Worm (Caenorhabditis elegans) whole organism, L2 larva: ENCODE measurements around the gene ttr-14.
A peak's percentile ranks its signal among the peaks of the same experiment; 100 is the strongest.

ENCODE experiments used
- C34F6.9 ChIP-seq: fragments of 150-350 bp; optimal IDR thresholded peaks from 2 replicates; lab custom pipeline; 2014; ENCODE audit warnings: missing biosample characterization, missing genetic modification characterization
- F13H6.1 ChIP-seq: sonication (generic microtip); optimal IDR thresholded peaks from 2 replicates; lab custom pipeline; 2016; ENCODE audit warnings: missing genetic modification characterization, missing compliant biosample characterization
- R02D3.7 ChIP-seq: fragments of 150-350 bp; optimal IDR thresholded peaks from 2 replicates; lab custom pipeline; 2014; ENCODE audit warnings: missing biosample characterization, missing genetic modification characterization
- Y55F3AM.14 ChIP-seq: fragments of 200-800 bp; sonication (Bioruptor generic); optimal IDR thresholded peaks from 2 replicates; lab custom pipeline; 2018; ENCODE audit warnings: mild to moderate bottlenecking, missing genetic modification characterization, missing compliant biosample characterization
- alr-1 ChIP-seq: fragments of 150-350 bp; optimal IDR thresholded peaks from 2 replicates; lab custom pipeline; 2014; ENCODE audit warnings: missing biosample characterization, missing genetic modification characterization
- aly-2 ChIP-seq: fragments of 150-350 bp; optimal IDR thresholded peaks from 2 replicates; lab custom pipeline; 2014; ENCODE audit warnings: missing biosample characterization, missing genetic modification characterization
- ama-1 ChIP-seq: fragments of 150-350 bp; optimal IDR thresholded peaks from 2 replicates; lab custom pipeline; 2018; ENCODE audit warnings: inconsistent platforms
- ceh-16 ChIP-seq: fragments of 150-350 bp; optimal IDR thresholded peaks from 2 replicates; lab custom pipeline; 2014; ENCODE audit warnings: missing biosample characterization, missing genetic modification characterization
- ceh-82 ChIP-seq: fragments of 150-350 bp; optimal IDR thresholded peaks from 2 replicates; lab custom pipeline; 2014; ENCODE audit warnings: missing biosample characterization, missing genetic modification characterization
- crh-2 ChIP-seq: sonication (generic microtip); optimal IDR thresholded peaks from 2 replicates; lab custom pipeline; 2017; ENCODE audit warnings: missing biosample characterization, missing genetic modification characterization
- dmd-4 ChIP-seq: sonication (generic microtip); optimal IDR thresholded peaks from 2 replicates; lab custom pipeline; 2017; ENCODE audit warnings: missing biosample characterization, missing genetic modification characterization
- elt-1 ChIP-seq: fragments of 150-350 bp; optimal IDR thresholded peaks from 2 replicates; lab custom pipeline; 2014; ENCODE audit warnings: missing biosample characterization, missing genetic modification characterization
- elt-3 ChIP-seq: sonication (generic microtip); optimal IDR thresholded peaks from 2 replicates; lab custom pipeline; 2017; ENCODE audit warnings: missing biosample characterization, missing genetic modification characterization
- fos-1 ChIP-seq: fragments of 150-350 bp; optimal IDR thresholded peaks from 2 replicates; lab custom pipeline; 2014; ENCODE audit warnings: missing biosample characterization, missing genetic modification characterization
- gmeb-1 ChIP-seq: fragments of 150-350 bp; optimal IDR thresholded peaks from 2 replicates; lab custom pipeline; 2014; ENCODE audit warnings: missing biosample characterization, missing genetic modification characterization
- lin-11 ChIP-seq: fragments of 150-350 bp; sonication (generic microtip); optimal IDR thresholded peaks from 2 replicates; lab custom pipeline; 2014; ENCODE audit warnings: missing biosample characterization, missing genetic modification characterization, inconsistent platforms, mixed read lengths
- lin-13 ChIP-seq: fragments of 150-350 bp; optimal IDR thresholded peaks from 2 replicates; lab custom pipeline; 2014; ENCODE audit warnings: missing biosample characterization, missing genetic modification reagents, missing genetic modification characterization
- lin-39 ChIP-seq: fragments of 150-350 bp; optimal IDR thresholded peaks from 2 replicates; lab custom pipeline; 2014; ENCODE audit warnings: missing biosample characterization, missing genetic modification reagents, missing genetic modification characterization
- lsy-2 ChIP-seq, 2 experiments: fragments of 150-350 bp in 1 of 2; sonication (generic microtip) in 1 of 2; optimal IDR thresholded peaks; 2 replicates each; lab custom pipeline; 2014 to 2017; ENCODE audit warnings: missing biosample characterization in 2 of 2, missing genetic modification characterization in 2 of 2
- mab-5 ChIP-seq: fragments of 150-350 bp; optimal IDR thresholded peaks from 2 replicates; lab custom pipeline; 2014; ENCODE audit warnings: missing biosample characterization, missing genetic modification characterization
- mbf-1 ChIP-seq: sonication (generic microtip); optimal IDR thresholded peaks from 2 replicates; lab custom pipeline; 2017; ENCODE audit warnings: missing biosample characterization, missing genetic modification characterization
- mdl-1 ChIP-seq, 2 experiments: fragments of 150-350 bp in 1 of 2; sonication (generic microtip) in 1 of 2; optimal IDR thresholded peaks; 2 replicates each; lab custom pipeline; 2017; ENCODE audit warnings: missing biosample characterization in 2 of 2, missing genetic modification characterization in 2 of 2
- nhr-11 ChIP-seq: fragments of 150-350 bp; optimal IDR thresholded peaks from 2 replicates; lab custom pipeline; 2014; ENCODE audit warnings: missing biosample characterization, missing genetic modification characterization
- nhr-129 ChIP-seq: fragments of 150-350 bp; optimal IDR thresholded peaks from 2 replicates; lab custom pipeline; 2014; ENCODE audit warnings: missing biosample characterization, missing genetic modification characterization
- nhr-21 ChIP-seq: fragments of 150-350 bp; optimal IDR thresholded peaks from 2 replicates; lab custom pipeline; 2014; ENCODE audit warnings: missing biosample characterization, missing genetic modification characterization
- nhr-23 ChIP-seq: fragments of 150-350 bp; optimal IDR thresholded peaks from 2 replicates; lab custom pipeline; 2014; ENCODE audit warnings: missing biosample characterization, missing genetic modification reagents, missing genetic modification characterization
- nhr-237 ChIP-seq: fragments of 150-350 bp; optimal IDR thresholded peaks from 2 replicates; lab custom pipeline; 2014; ENCODE audit warnings: missing biosample characterization, missing genetic modification characterization
- nhr-25 ChIP-seq: fragments of 150-350 bp; sonication (generic microtip); optimal IDR thresholded peaks from 3 replicates; lab custom pipeline; 2014; ENCODE audit warnings: missing biosample characterization, missing genetic modification characterization
- nhr-6 ChIP-seq: fragments of 150-350 bp; optimal IDR thresholded peaks from 2 replicates; lab custom pipeline; 2014; ENCODE audit warnings: missing biosample characterization, missing genetic modification characterization
- nhr-77 ChIP-seq: fragments of 150-350 bp; optimal IDR thresholded peaks from 2 replicates; lab custom pipeline; 2014; ENCODE audit warnings: missing biosample characterization, missing genetic modification characterization
- peb-1 ChIP-seq: fragments of 150-350 bp; optimal IDR thresholded peaks from 2 replicates; lab custom pipeline; 2014; ENCODE audit warnings: missing biosample characterization, missing genetic modification characterization
- sem-4 ChIP-seq: fragments of 150-350 bp; optimal IDR thresholded peaks from 2 replicates; lab custom pipeline; 2014; ENCODE audit warnings: missing biosample characterization, missing genetic modification reagents, missing genetic modification characterization
- skn-1 ChIP-seq: sonication (generic microtip); optimal IDR thresholded peaks from 2 replicates; lab custom pipeline; 2017; ENCODE audit warnings: missing biosample characterization, missing genetic modification characterization
- sma-3 ChIP-seq: sonication (generic microtip); optimal IDR thresholded peaks from 2 replicates; lab custom pipeline; 2016; ENCODE audit warnings: missing genetic modification reagents, missing genetic modification characterization, missing compliant biosample characterization
- sma-9 ChIP-seq, 2 experiments: fragments of 150-350 bp in 1 of 2; sonication (generic microtip) in 1 of 2; optimal IDR thresholded peaks; 2 replicates each; lab custom pipeline; 2014 to 2016; ENCODE audit warnings: missing genetic modification characterization in 2 of 2, mild to moderate bottlenecking in 1 of 2, missing biosample characterization in 1 of 2, missing compliant biosample characterization in 1 of 2, missing genetic modification reagents in 1 of 2, moderate library complexity in 1 of 2
- snpc-4 ChIP-seq: fragments of 150-350 bp; optimal IDR thresholded peaks from 2 replicates; lab custom pipeline; 2014; ENCODE audit warnings: missing biosample characterization, missing genetic modification characterization
- unc-39 ChIP-seq: fragments of 150-350 bp; optimal IDR thresholded peaks from 2 replicates; lab custom pipeline; 2014; ENCODE audit warnings: missing biosample characterization, missing genetic modification characterization
- unc-55 ChIP-seq: fragments of 150-350 bp; sonication (generic microtip); optimal IDR thresholded peaks from 3 replicates; lab custom pipeline; 2014; ENCODE audit warnings: missing biosample characterization, missing genetic modification reagents, missing genetic modification characterization
- unc-62 ChIP-seq: fragments of 150-350 bp; optimal IDR thresholded peaks from 2 replicates; lab custom pipeline; 2014; ENCODE audit warnings: missing biosample characterization, missing genetic modification reagents, missing genetic modification characterization
- ztf-1 ChIP-seq: fragments of 200-800 bp; sonication (Bioruptor generic); conservative IDR thresholded peaks from 2 replicates; pipeline ENCODE4 v1.3.6; 2022; ENCODE audit warnings: missing genetic modification characterization, missing compliant biosample characterization
- ztf-11 ChIP-seq: sonication (generic microtip); optimal IDR thresholded peaks from 2 replicates; lab custom pipeline; 2017; ENCODE audit warnings: missing biosample characterization, missing genetic modification characterization
- ztf-4 ChIP-seq: fragments of 150-350 bp; optimal IDR thresholded peaks from 2 replicates; lab custom pipeline; 2014; ENCODE audit warnings: missing biosample characterization, missing genetic modification characterization

The ttr-14 gene

DNA sequence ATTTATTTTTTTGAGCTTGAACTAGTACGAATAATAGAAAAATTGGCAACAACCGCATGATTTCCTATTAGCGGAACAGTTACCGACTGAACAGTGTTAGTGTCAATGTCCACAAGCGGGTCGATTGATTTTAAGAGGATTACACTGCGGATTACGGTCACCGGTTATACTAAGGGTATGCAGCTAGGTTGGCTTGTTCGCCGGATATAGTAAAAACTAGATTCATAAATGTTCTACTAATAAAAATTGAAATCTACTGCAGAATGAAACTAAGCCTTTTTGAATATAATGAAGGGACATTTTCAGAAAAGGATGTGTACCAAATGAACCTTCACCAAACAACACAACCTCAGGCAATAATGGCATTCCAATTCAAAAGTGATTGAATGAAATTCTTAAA is 29.7 kb upstream of the ttr-14 start, which contains the start of gene R07A4.4:
R07A4.4 (minus strand) TSS at position 101 of the 400 bp plus-strand sequence.
- TF ChIP-seq alr-1 (tag; lab: Kevin White, UChicago) (no peak), ama-1 (lab: Kevin White, UChicago) (no peak), sma-3 (no peak), dmd-4 (tag; lab: Kevin White, UChicago) (no peak), unc-39 (tag; lab: Kevin White, UChicago) (no peak), skn-1 (tag; lab: Kevin White, UChicago) (no peak), fos-1 (tag; lab: Kevin White, UChicago) (no peak), R02D3.7 (no peak), lin-11 (tag; lab: Kevin White, UChicago) (no peak), nhr-11 (tag; lab: Kevin White, UChicago) (no peak), nhr-237 (tag; lab: Kevin White, UChicago) (no peak), elt-3 (tag; lab: Kevin White, UChicago) (no peak), mab-5 (tag; lab: Kevin White, UChicago) (no peak), unc-55 (no peak), unc-62 (GFP tag; lab: Kevin White, UChicago) (no peak), lsy-2 (tag; optimal IDR thresholded peaks at IDR 0.05; lab: Kevin White, UChicago) (no peak), lin-39 (no peak), nhr-23 (tag; lab: Kevin White, UChicago) (no peak), nhr-77 (tag; lab: Kevin White, UChicago) (no peak), F13H6.1 (tag; lab: Kevin White, UChicago) (no peak)

DNA sequence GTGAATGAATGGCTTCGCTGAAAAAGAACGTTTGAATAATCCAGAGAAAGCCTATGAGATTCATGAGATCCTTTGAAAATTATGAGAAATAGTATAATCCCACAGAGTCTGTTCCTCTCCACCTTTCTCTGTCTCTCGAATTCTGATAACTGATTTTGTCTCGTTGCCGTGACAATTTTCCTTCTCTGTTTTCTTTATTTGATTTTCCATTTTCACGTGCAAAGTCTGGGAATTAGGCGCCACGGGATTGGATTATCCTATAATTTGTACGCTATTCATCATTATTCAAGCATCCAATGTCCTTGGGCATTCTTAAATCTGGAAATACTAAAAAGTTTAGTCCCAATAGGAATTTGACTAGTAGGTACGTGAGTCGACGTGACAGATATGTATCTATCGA is 28.9 kb upstream of the ttr-14 start:
- TF ChIP-seq unc-62 (GFP tag; lab: Kevin White, UChicago) (no peak), lin-11 (tag; lab: Kevin White, UChicago) (no peak), lin-13 (GFP tag; lab: Kevin White, UChicago) (no peak), lsy-2 (tag; optimal IDR thresholded peaks at IDR 0.05; lab: Kevin White, UChicago) (no peak), sem-4 (tag; lab: Kevin White, UChicago) (no peak), peb-1 (tag; lab: Kevin White, UChicago) (no peak), ceh-16 (no peak), nhr-25 (no peak)

DNA sequence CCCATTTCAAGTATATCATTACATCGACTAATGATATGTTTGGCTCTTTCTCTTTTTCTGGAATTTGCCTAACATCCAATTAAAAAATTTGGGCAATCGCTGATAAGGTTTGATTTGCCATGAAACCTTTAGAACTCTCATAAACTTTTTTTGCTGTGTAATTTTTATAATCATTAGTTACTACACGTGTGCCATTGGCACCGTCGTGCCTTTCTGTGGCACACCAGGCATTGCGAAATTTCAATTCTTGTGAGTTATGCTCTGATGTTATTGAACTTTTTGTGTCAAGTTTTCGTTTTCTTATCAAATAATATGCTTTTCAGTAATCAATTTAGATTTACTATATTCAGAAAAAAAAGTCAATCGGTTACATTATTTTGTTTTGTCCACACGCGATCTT is 26.3 kb upstream of the ttr-14 start:
- TF ChIP-seq snpc-4 (tag; lab: Kevin White, UChicago): no peak
- TF ChIP-seq nhr-21 (tag; lab: Kevin White, UChicago): no peak
- peak; percentile 43 for TF ChIP-seq fos-1 (tag; lab: Kevin White, UChicago)
- TF ChIP-seq ceh-82 (tag; lab: Kevin White, UChicago): no peak
- TF ChIP-seq ztf-1 (GFP tag; lab: Robert Waterston, UW): no peak
- TF ChIP-seq crh-2 (tag; lab: Kevin White, UChicago): no peak
- TF ChIP-seq aly-2 (tag; lab: Kevin White, UChicago): no peak
- peak; percentile 68 for TF ChIP-seq sma-9 (GFP tag; optimal IDR thresholded peaks at IDR 0.05; lab: Kevin White, UChicago)
- TF ChIP-seq sma-9 (tag; optimal IDR thresholded peaks at IDR 0.05; lab: Kevin White, UChicago): no peak

DNA sequence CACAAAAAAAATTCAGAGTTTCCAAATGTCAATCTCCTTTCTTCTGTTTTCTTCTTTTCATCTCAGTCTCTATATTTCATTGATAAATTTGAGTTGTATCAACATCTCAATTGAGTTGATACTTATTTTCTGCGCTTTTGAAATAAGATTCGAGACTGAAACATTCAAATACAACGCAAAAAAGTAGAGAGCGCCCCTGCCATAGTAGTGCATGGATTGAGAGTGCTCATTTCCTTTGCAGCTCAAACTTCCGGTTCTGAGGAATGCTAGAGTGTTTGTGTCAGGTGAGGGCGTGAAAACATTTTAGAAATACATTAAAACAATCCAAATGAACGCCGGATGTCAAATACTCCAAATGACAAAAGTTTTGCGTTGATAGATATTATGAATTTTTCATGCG is 23.9 kb upstream of the ttr-14 start:
- TF ChIP-seq C34F6.9 (tag; lab: Kevin White, UChicago): no peak
- TF ChIP-seq elt-3 (tag; lab: Kevin White, UChicago): no peak
- TF ChIP-seq skn-1 (tag; lab: Kevin White, UChicago): no peak

DNA sequence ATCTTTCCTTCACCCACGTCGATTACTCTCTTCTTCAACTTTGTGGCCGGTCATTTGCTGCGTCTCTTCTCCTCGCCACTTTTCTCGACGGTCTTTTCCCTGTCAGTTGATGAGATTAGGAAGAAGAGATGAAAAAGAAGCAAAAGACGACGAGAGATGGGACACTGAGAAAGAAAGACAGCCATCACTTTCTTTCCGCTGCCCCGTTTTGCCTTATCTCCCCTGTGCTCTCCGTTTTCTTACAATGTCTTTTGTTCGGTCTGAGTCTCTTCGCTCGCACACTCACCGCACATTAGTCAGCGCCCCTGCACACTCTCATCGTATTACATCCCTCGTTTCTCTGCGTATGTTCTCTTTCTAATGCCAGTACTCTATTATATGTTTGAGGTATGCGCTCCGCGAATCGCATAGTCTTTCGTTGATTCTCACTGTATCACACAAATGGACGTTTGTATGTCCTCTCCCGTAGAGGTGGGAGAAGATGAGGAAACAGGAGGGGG is 21.1 kb upstream of the ttr-14 start:
- TF ChIP-seq lsy-2 (tag; optimal IDR thresholded peaks at IDR 0.05; lab: Kevin White, UChicago) (peak; percentile 62 to 94), alr-1 (tag; lab: Kevin White, UChicago) (no peak), nhr-25 (peak; percentile 95), ama-1 (lab: Kevin White, UChicago) (peak; percentile 66), lin-11 (tag; lab: Kevin White, UChicago) (peak; percentile 95), F13H6.1 (tag; lab: Kevin White, UChicago) (peak; percentile 100), elt-3 (tag; lab: Kevin White, UChicago) (no peak), unc-39 (tag; lab: Kevin White, UChicago) (no peak), ztf-1 (GFP tag; lab: Robert Waterston, UW) (no peak), ceh-82 (tag; lab: Kevin White, UChicago) (peak; percentile 29), nhr-77 (tag; lab: Kevin White, UChicago) (peak; percentile 69), lin-13 (GFP tag; lab: Kevin White, UChicago) (peak; percentile 89), snpc-4 (tag; lab: Kevin White, UChicago) (peak; percentile 85), ztf-11 (tag; lab: Kevin White, UChicago) (no peak), crh-2 (tag; lab: Kevin White, UChicago) (peak; percentile 97), mbf-1 (tag; lab: Kevin White, UChicago) (no peak), nhr-21 (tag; lab: Kevin White, UChicago) (peak; percentile 97), sma-3 (peak; percentile 98), skn-1 (tag; lab: Kevin White, UChicago) (no peak), C34F6.9 (tag; lab: Kevin White, UChicago) (peak; percentile 98), nhr-237 (tag; lab: Kevin White, UChicago) (peak; percentile 60), elt-1 (tag; lab: Kevin White, UChicago) (peak; percentile 75), ztf-4 (tag; lab: Kevin White, UChicago) (peak; percentile 90), aly-2 (tag; lab: Kevin White, UChicago) (no peak), gmeb-1 (tag; lab: Kevin White, UChicago) (peak; percentile 73), mdl-1 (tag; optimal IDR thresholded peaks at IDR 0.05; lab: Kevin White, UChicago) (peak; percentile 94 to 97), nhr-129 (tag; lab: Kevin White, UChicago) (peak; percentile 97), Y55F3AM.14 (GFP tag; lab: Kevin White, UChicago) (peak; percentile 89), nhr-6 (tag; lab: Kevin White, UChicago) (peak; percentile 98), R02D3.7 (no peak)
